Fruit fly (Drosophila melanogaster) whole organism, embryonic: ENCODE data around the gene term.
A peak's percentile ranks its signal among the peaks of the same experiment; 100 is the strongest.

Experiments
- Aef1 ChIP-seq: fragments of 200-800 bp; sonication (Bioruptor generic); IDR thresholded peaks from 3 replicates; pipeline ENCODE4 v1.3.6; 2022; ENCODE audit warnings: missing biosample characterization, missing genetic modification characterization
- Bdp1 ChIP-seq: fragments of 200-800 bp; sonication (Bioruptor generic); optimal IDR thresholded peaks from 3 replicates; lab custom pipeline; 2016; ENCODE audit warnings: missing biosample characterization, missing genetic modification characterization
- CG10209 ChIP-seq: fragments of 200-800 bp; sonication (Bioruptor generic); optimal IDR thresholded peaks from 3 replicates; lab custom pipeline; 2017; ENCODE audit warnings: missing biosample characterization, mild to moderate bottlenecking, missing genetic modification characterization, missing genetic modification reagents
- CG10431 ChIP-seq: fragments of 200-800 bp; sonication (Bioruptor generic); optimal IDR thresholded peaks from 3 replicates; lab custom pipeline; 2018; ENCODE audit warnings: missing biosample characterization, mild to moderate bottlenecking, missing genetic modification characterization
- CG11456 ChIP-seq: fragments of 200-800 bp; sonication (Bioruptor generic); IDR thresholded peaks from 3 replicates; pipeline ENCODE4 v1.3.6; 2022; ENCODE audit warnings: missing biosample characterization, missing genetic modification characterization
- CG12236 ChIP-seq: fragments of 200-800 bp; sonication (Bioruptor generic); optimal IDR thresholded peaks from 2 replicates; lab custom pipeline; 2016; ENCODE audit warnings: missing biosample characterization, missing genetic modification characterization
- CG12769 ChIP-seq: fragments of 200-800 bp; sonication (Bioruptor generic); optimal IDR thresholded peaks from 2 replicates; lab custom pipeline; 2019; ENCODE audit warnings: missing biosample characterization, mild to moderate bottlenecking, missing genetic modification characterization, moderate library complexity
- CG12942 ChIP-seq: fragments of 200-800 bp; sonication (Bioruptor generic); optimal IDR thresholded peaks from 3 replicates; lab custom pipeline; 2016; ENCODE audit warnings: missing biosample characterization, missing genetic modification characterization
- CG14710 ChIP-seq: fragments of 200-800 bp; sonication (Bioruptor generic); optimal IDR thresholded peaks from 3 replicates; lab custom pipeline; 2019; ENCODE audit warnings: missing biosample characterization, mild to moderate bottlenecking, missing genetic modification characterization, moderate library complexity
- CG17361 ChIP-seq: fragments of 200-800 bp; sonication (Bioruptor generic); IDR thresholded peaks from 3 replicates; pipeline ENCODE4 v1.3.6; 2022; ENCODE audit warnings: missing biosample characterization, missing genetic modification characterization
- CG18764 ChIP-seq: fragments of 200-800 bp; sonication (Bioruptor generic); optimal IDR thresholded peaks from 3 replicates; lab custom pipeline; 2016; ENCODE audit warnings: missing biosample characterization, missing genetic modification characterization
- CG30020 ChIP-seq: fragments of 200-800 bp; optimal IDR thresholded peaks from 2 replicates; lab custom pipeline; 2019; ENCODE audit warnings: missing biosample characterization, mild to moderate bottlenecking, missing genetic modification characterization, moderate library complexity
- CG31365 ChIP-seq: fragments of 200-800 bp; sonication (Bioruptor generic); optimal IDR thresholded peaks from 2 replicates; lab custom pipeline; 2018; ENCODE audit warnings: missing biosample characterization, mild to moderate bottlenecking, missing genetic modification characterization
- CG31441 ChIP-seq: fragments of 200-800 bp; sonication (Bioruptor generic); IDR thresholded peaks from 2 replicates; pipeline ENCODE4 v1.3.6; 2022; ENCODE audit warnings: missing biosample characterization, missing genetic modification characterization
- CG32767 ChIP-seq: fragments of 200-800 bp; sonication (Bioruptor generic); IDR thresholded peaks from 2 replicates; pipeline ENCODE4 v1.3.6; 2022; ENCODE audit warnings: missing biosample characterization, missing genetic modification characterization
- CG3281 ChIP-seq: fragments of 200-800 bp; sonication (Bioruptor generic); optimal IDR thresholded peaks from 3 replicates; lab custom pipeline; 2017; ENCODE audit warnings: missing biosample characterization, mild to moderate bottlenecking, missing genetic modification characterization
- CG42726 ChIP-seq: fragments of 200-800 bp; sonication (Bioruptor generic); IDR thresholded peaks from 2 replicates; pipeline ENCODE4 v1.3.6; 2022; ENCODE audit warnings: missing biosample characterization, missing genetic modification characterization; ENCODE audit not compliant: partially characterized antibody
- CG5245 ChIP-seq: fragments of 200-800 bp; sonication (Bioruptor generic); optimal IDR thresholded peaks from 3 replicates; lab custom pipeline; 2016; ENCODE audit warnings: missing biosample characterization, missing genetic modification characterization
- CG6254 ChIP-seq: fragments of 200-800 bp; sonication (Bioruptor generic); optimal IDR thresholded peaks from 3 replicates; lab custom pipeline; 2017; ENCODE audit warnings: mild to moderate bottlenecking, missing biosample characterization, missing genetic modification reagents, missing genetic modification characterization
- CG6813 ChIP-seq: fragments of 200-800 bp; sonication (Bioruptor generic); optimal IDR thresholded peaks from 2 replicates; lab custom pipeline; 2017; ENCODE audit warnings: missing biosample characterization, missing genetic modification characterization, mild to moderate bottlenecking, moderate library complexity, missing genetic modification reagents
- CG9437 ChIP-seq: fragments of 200-800 bp; sonication (Bioruptor generic); optimal IDR thresholded peaks from 2 replicates; lab custom pipeline; 2018; ENCODE audit warnings: missing biosample characterization, mild to moderate bottlenecking, missing genetic modification characterization
- CG9609 ChIP-seq: fragments of 200-800 bp; sonication (Bioruptor generic); optimal IDR thresholded peaks from 3 replicates; lab custom pipeline; 2016; ENCODE audit warnings: missing biosample characterization, missing genetic modification characterization
- Dll ChIP-seq: fragments of 200-800 bp; sonication (Bioruptor generic); IDR thresholded peaks from 4 replicates; pipeline ENCODE4 v1.3.6; 2022; ENCODE audit warnings: missing biosample characterization, missing genetic modification characterization; ENCODE audit not compliant: partially characterized antibody
- Dp ChIP-seq: fragments of 200-800 bp; sonication (Bioruptor generic); optimal IDR thresholded peaks from 2 replicates; lab custom pipeline; 2018; ENCODE audit warnings: missing biosample characterization, mild to moderate bottlenecking, missing genetic modification characterization, moderate library complexity
- Dref ChIP-seq: fragments of 200-800 bp; sonication (Bioruptor generic); IDR thresholded peaks from 2 replicates; pipeline ENCODE4 v1.3.6; 2022; ENCODE audit warnings: missing biosample characterization, missing genetic modification characterization
- E2f2 ChIP-seq: fragments of 200-800 bp; sonication (Bioruptor generic); IDR thresholded peaks from 2 replicates; pipeline ENCODE4 v1.3.6; 2022; ENCODE audit warnings: missing biosample characterization, missing genetic modification characterization
- HLH54F ChIP-seq: fragments of 200-800 bp; sonication (Bioruptor generic); optimal IDR thresholded peaks from 3 replicates; lab custom pipeline; 2016; ENCODE audit warnings: missing biosample characterization, missing genetic modification characterization
- Meics ChIP-seq: fragments of 200-800 bp; sonication (Bioruptor generic); optimal IDR thresholded peaks from 2 replicates; lab custom pipeline; 2017; ENCODE audit warnings: missing biosample characterization, mild to moderate bottlenecking, missing genetic modification characterization
- NFAT ChIP-seq: fragments of 200-800 bp; sonication (Bioruptor generic); IDR thresholded peaks from 2 replicates; pipeline ENCODE4 v1.3.6; 2022; ENCODE audit warnings: missing biosample characterization, missing genetic modification characterization
- Tbp ChIP-seq: fragments of >200 bp; optimal IDR thresholded peaks from 2 replicates; lab custom pipeline; 2018; ENCODE audit warnings: missing biosample characterization, missing genetic modification characterization
- Xbp1 ChIP-seq: fragments of 200-800 bp; sonication (Bioruptor generic); optimal IDR thresholded peaks from 3 replicates; lab custom pipeline; 2016; ENCODE audit warnings: missing biosample characterization, mild to moderate bottlenecking, missing genetic modification characterization
- ato ChIP-seq: fragments of 200-800 bp; sonication (Bioruptor generic); IDR thresholded peaks from 2 replicates; pipeline ENCODE4 v1.3.6; 2022; ENCODE audit warnings: missing biosample characterization, missing genetic modification characterization; ENCODE audit not compliant: partially characterized antibody
- caup ChIP-seq: fragments of 200-800 bp; sonication (Bioruptor generic); optimal IDR thresholded peaks from 3 replicates; lab custom pipeline; 2017; ENCODE audit warnings: missing biosample characterization, mild to moderate bottlenecking, missing genetic modification characterization, moderate library complexity; ENCODE audit not compliant: severe bottlenecking
- cwo ChIP-seq: fragments of 200-800 bp; sonication (Bioruptor generic); optimal IDR thresholded peaks from 3 replicates; lab custom pipeline; 2017; ENCODE audit warnings: missing biosample characterization, missing genetic modification characterization, mild to moderate bottlenecking, moderate library complexity, missing genetic modification reagents
- exex ChIP-seq: fragments of 200-800 bp; sonication (Bioruptor generic); optimal IDR thresholded peaks from 4 replicates; lab custom pipeline; 2018; ENCODE audit warnings: missing biosample characterization, mild to moderate bottlenecking, missing genetic modification characterization, moderate library complexity
- fd96Cb ChIP-seq: fragments of 200-800 bp; sonication (Bioruptor generic); optimal IDR thresholded peaks from 2 replicates; lab custom pipeline; 2018; ENCODE audit warnings: missing biosample characterization, mild to moderate bottlenecking, missing genetic modification characterization, moderate library complexity
- gfzf ChIP-seq: fragments of 200-800 bp; sonication (Bioruptor generic); optimal IDR thresholded peaks from 2 replicates; lab custom pipeline; 2016; ENCODE audit warnings: missing biosample characterization, mild to moderate bottlenecking, missing genetic modification characterization, moderate library complexity
- grau ChIP-seq: fragments of 200-800 bp; optimal IDR thresholded peaks from 3 replicates; lab custom pipeline; 2019; ENCODE audit warnings: missing biosample characterization, mild to moderate bottlenecking, missing genetic modification characterization, moderate library complexity
- nau ChIP-seq: fragments of 200-800 bp; sonication (Bioruptor generic); optimal IDR thresholded peaks from 3 replicates; lab custom pipeline; 2017; ENCODE audit warnings: missing biosample characterization, mild to moderate bottlenecking, missing genetic modification characterization, missing genetic modification reagents
- nerfin-1 ChIP-seq: fragments of 200-800 bp; sonication (Bioruptor generic); optimal IDR thresholded peaks from 3 replicates; lab custom pipeline; 2019; ENCODE audit warnings: missing biosample characterization, mild to moderate bottlenecking, missing genetic modification characterization, moderate library complexity
- nmo ChIP-seq: fragments of 200-800 bp; sonication (Bioruptor generic); optimal IDR thresholded peaks from 2 replicates; lab custom pipeline; 2018; ENCODE audit warnings: missing biosample characterization, mild to moderate bottlenecking, missing genetic modification characterization, moderate library complexity
- seq ChIP-seq: fragments of 200-800 bp; sonication (Bioruptor generic); IDR thresholded peaks from 2 replicates; pipeline ENCODE4 v1.3.6; 2022; ENCODE audit warnings: missing biosample characterization, missing genetic modification characterization
- sob ChIP-seq: fragments of 200-800 bp; sonication (Bioruptor generic); IDR thresholded peaks from 2 replicates; pipeline ENCODE4 v1.3.6; 2022; ENCODE audit warnings: missing biosample characterization, missing genetic modification characterization
- tup ChIP-seq: fragments of 200-800 bp; sonication (Bioruptor generic); optimal IDR thresholded peaks from 2 replicates; lab custom pipeline; 2016; ENCODE audit warnings: missing biosample characterization, mild to moderate bottlenecking, missing genetic modification characterization, moderate library complexity
- twi ChIP-seq: fragments of 200-800 bp; optimal IDR thresholded peaks from 2 replicates; lab custom pipeline; 2019; ENCODE audit warnings: missing biosample characterization, mild to moderate bottlenecking, missing genetic modification characterization, moderate library complexity
- wek ChIP-seq: fragments of 200-800 bp; sonication (Bioruptor generic); optimal IDR thresholded peaks from 3 replicates; lab custom pipeline; 2018; ENCODE audit warnings: missing biosample characterization, mild to moderate bottlenecking, missing genetic modification characterization, moderate library complexity
- zen ChIP-seq: fragments of 200-800 bp; sonication (Bioruptor generic); optimal IDR thresholded peaks from 3 replicates; lab custom pipeline; 2018; ENCODE audit warnings: missing biosample characterization, mild to moderate bottlenecking, missing genetic modification characterization, moderate library complexity

Gene term

DNA sequence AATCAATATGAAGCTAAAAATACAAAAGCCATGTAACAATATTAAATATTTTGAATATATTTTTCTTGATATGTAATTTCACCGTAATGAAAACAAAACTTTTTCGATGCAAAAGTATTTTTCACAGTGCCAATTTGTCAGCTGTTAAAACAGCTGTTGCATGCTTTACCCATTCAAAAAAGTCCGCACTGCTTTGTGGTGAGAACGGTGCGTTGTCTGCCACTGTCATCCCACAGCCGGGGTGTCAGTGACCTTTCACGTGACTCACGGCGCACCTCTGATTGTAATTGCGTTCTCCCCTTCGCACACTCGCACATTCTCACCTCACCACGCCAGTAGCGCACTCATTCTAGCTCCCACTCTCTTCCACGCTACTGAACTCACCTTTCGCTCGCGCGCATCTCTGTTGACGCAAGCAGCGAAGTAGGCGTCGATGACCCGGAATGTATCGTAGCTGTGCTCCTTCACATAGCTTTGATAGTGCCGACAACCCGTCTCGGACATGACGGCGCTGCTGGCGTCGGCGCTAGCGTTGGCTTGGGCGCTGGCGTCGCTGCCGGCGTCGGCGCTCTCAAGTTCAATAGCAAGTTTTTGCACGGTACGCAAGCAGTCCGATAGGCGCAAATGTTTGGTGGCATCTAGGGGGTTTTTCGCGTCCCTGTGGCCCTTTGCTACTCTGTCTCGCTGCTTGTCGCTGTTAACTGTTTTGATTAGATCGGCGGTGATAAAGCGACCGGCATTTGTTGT is 27.6 kb upstream of the term start (continued):
- TF ChIP-seq Tbp (GFP tag; lab: Kevin White, UChicago), result no peak
- peak; percentile 54; the same call in 1 of the 2 replicates for TF ChIP-seq sob (GFP tag; lab: Robert Waterston, UW)
- TF ChIP-seq caup (GFP tag; lab: Kevin White, UChicago), result peak; percentile 9
- peak; percentile 53; the same call in 1 of the 2 replicates for TF ChIP-seq seq (GFP tag; lab: Robert Waterston, UW)
- TF ChIP-seq CG11456 (GFP tag; lab: Robert Waterston, UW), result peak; percentile 66; the same call in 2 of the 3 replicates
- peak; percentile 55 for TF ChIP-seq cwo (GFP tag; lab: Kevin White, UChicago)
- no peak for TF ChIP-seq CG10431 (GFP tag; lab: Kevin White, UChicago)
- TF ChIP-seq Aef1 (GFP tag; lab: Robert Waterston, UW), result 0 out of 3 replicates have a peak, but pooled peaks have one; percentile 12
- TF ChIP-seq Dp, result no peak
- TF ChIP-seq CG9437 (GFP tag; lab: Kevin White, UChicago), result no peak
- peak; percentile 57 for TF ChIP-seq HLH54F
- no peak for TF ChIP-seq nau (GFP tag; lab: Kevin White, UChicago)
- TF ChIP-seq Xbp1 (GFP tag; lab: Kevin White, UChicago), result peak; percentile 50
- 0 out of 2 replicates have a peak, but pooled peaks have one; percentile 16 for TF ChIP-seq Dref (GFP tag; lab: Robert Waterston, UW)
- peak; percentile 95 for TF ChIP-seq CG31365
- TF ChIP-seq CG6813, result no peak
- no peak for TF ChIP-seq CG12942 (GFP tag; lab: Kevin White, UChicago)
- TF ChIP-seq CG31441 (GFP tag; lab: Robert Waterston, UW), result peak; percentile 49
- peak; percentile 14 for TF ChIP-seq twi (tag; lab: Kevin White, UChicago)
- no peak; the same call in 1 of the 2 replicates for TF ChIP-seq NFAT (GFP tag; lab: Robert Waterston, UW)
- TF ChIP-seq CG12236 (GFP tag; lab: Kevin White, UChicago), result no peak
- TF ChIP-seq exex (tag; lab: Kevin White, UChicago), result no peak
- TF ChIP-seq E2f2 (GFP tag; lab: Robert Waterston, UW), result peak; percentile 42; the same call in 1 of the 2 replicates
- peak; percentile 58 for TF ChIP-seq CG9609
- no peak for TF ChIP-seq zen (tag; lab: Kevin White, UChicago)
- peak; percentile 10 for TF ChIP-seq CG18764 (GFP tag; lab: Kevin White, UChicago)
- no peak for TF ChIP-seq CG5245 (GFP tag; lab: Kevin White, UChicago)
- TF ChIP-seq wek, result no peak

- no peak for TF ChIP-seq CG14710 (tag; lab: Kevin White, UChicago)
- no peak for TF ChIP-seq CG32767 (GFP tag; lab: Robert Waterston, UW)
- peak; percentile 100 for TF ChIP-seq Bdp1 (GFP tag; lab: Kevin White, UChicago)
- TF ChIP-seq tup (GFP tag; lab: Kevin White, UChicago), result no peak
- TF ChIP-seq Meics, result no peak
- peak; percentile 92 for TF ChIP-seq CG42726
- peak; percentile 91 for TF ChIP-seq ato
- TF ChIP-seq nerfin-1 (tag; lab: Kevin White, UChicago), result no peak
- TF ChIP-seq CG17361 (GFP tag; lab: Robert Waterston, UW), result no peak
- peak; percentile 51; the same call in 1 of the 4 replicates for TF ChIP-seq Dll
- TF ChIP-seq CG6254 (GFP tag; lab: Kevin White, UChicago), result peak; percentile 2
- peak; percentile 48 for TF ChIP-seq CG31365
- no peak for TF ChIP-seq CG30020 (tag; lab: Kevin White, UChicago)
- no peak for TF ChIP-seq CG3281 (GFP tag; lab: Kevin White, UChicago)
- TF ChIP-seq CG12769 (tag; lab: Kevin White, UChicago), result no peak
- TF ChIP-seq CG10209 (GFP tag; lab: Kevin White, UChicago), result no peak
- TF ChIP-seq gfzf (GFP tag; lab: Kevin White, UChicago), result peak; percentile 42
- no peak for TF ChIP-seq fd96Cb
- no peak for TF ChIP-seq grau (tag; lab: Kevin White, UChicago)
- TF ChIP-seq nmo, result peak; percentile 21
These were observed 24.5 kb upstream of the term start, which contains the start of the genes CG13380 and CG4174 for dm6 chr3L:18617893-18618577. TSS of gene CG13380 (minus strand) at chr3L:18617943. TSS of gene CG4174 (minus strand) at chr3L:18617943.
